Fruit fly (Drosophila melanogaster): ENCODE results near the gene Arp8.

The Arp8 gene

DNA sequence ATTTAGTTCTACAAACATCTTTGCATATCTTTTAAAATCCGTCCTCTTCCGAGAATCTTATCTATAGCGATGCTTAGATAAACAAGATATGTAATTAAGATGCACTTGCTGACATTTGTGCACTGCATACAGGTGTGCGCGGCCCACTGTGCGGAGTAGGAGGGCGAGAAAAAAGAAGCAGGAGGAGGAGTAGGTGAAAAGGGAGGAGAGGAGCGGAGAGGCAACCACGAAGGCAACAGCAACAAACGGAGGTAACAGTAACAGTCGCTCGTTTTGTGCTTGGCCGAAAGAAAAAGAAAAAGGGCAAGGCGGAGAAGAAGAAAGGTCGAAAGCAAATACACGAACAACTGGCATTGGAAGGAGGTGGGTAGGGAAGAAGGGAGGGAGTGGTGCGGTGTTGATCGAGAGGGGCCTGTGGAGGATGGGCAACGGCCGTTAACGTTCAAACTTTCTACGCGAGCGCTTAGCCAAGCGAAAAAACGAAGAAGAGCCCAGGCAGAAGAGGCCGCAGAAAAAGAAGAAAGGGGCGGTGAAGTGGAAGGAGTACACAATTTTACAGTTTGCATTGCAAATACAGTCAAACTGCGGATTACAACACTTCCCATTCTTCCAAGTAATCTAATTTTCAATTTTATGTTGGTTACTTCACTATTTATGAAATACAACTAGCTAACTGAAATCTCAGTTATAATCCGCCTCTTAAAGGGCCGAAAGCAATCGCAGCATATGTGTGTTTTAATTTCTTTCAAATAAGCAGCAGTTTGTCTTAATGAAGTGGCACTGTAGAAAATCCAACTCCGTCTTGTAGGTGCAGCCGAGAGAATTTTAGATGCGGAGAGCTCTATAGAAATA lies 28.2 kb downstream of the Arp8 start:
- TF ChIP-seq fd96Ca (GFP tag; IDR thresholded peaks at IDR 0.05) (no peak), CG10348 (GFP tag; IDR thresholded peaks at IDR 0.05) (no peak), CG4496 (GFP tag; IDR thresholded peaks at IDR 0.05) (no peak), CG14655 (GFP tag; optimal IDR thresholded peaks at IDR 0.05) (peak; percentile 59), CG8301 (tag; optimal IDR thresholded peaks at IDR 0.05) (peak; percentile 46)

DNA sequence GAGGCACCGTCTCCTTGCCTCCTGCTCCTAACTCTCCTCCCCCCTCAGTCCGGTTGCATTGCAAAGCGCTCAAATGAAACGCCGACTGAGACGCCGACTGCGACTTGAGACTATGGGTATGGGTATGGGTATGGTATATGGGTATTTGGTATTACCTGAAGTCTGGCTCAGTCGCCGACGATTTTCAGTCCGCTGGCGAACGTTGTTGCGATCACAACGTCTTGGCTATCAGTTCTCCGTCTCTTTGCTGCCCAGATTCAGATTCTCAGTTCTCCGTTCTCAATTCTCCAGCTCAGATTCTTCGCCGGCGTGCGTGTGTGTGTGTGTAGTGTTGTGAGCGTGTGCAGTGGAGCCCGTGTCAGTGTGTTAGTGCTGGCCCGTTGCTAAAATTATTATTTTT lies 30.0 kb downstream of the Arp8 start, which contains the start of gene CG6398:
Gene CG6398, plus strand, starts transcription at position 185 of the 400 bp plus-strand sequence.
- TF ChIP-seq gl (tag; optimal IDR thresholded peaks at IDR 0.05): no peak
- no peak for TF ChIP-seq Pif1A (GFP tag; optimal IDR thresholded peaks at IDR 0.05)
- peak; percentile 44; the same call in 1 of the 3 replicates for TF ChIP-seq CG4496 (GFP tag; IDR thresholded peaks at IDR 0.05)
- TF ChIP-seq rn (GFP tag; IDR thresholded peaks at IDR 0.05): no peak
- no peak for TF ChIP-seq CG34367 (tag; optimal IDR thresholded peaks at IDR 0.05)
- TF ChIP-seq CG17806 (tag; optimal IDR thresholded peaks at IDR 0.05): no peak
- peak; percentile 36 for TF ChIP-seq EcR (GFP tag; optimal IDR thresholded peaks at IDR 0.05)
- no peak for TF ChIP-seq CG8301 (tag; optimal IDR thresholded peaks at IDR 0.05)
- no peak for TF ChIP-seq CG32121 (GFP tag; IDR thresholded peaks at IDR 0.05)
- TF ChIP-seq D1 (tag; optimal IDR thresholded peaks at IDR 0.05): no peak
- peak; percentile 37; the same call in 1 of the 2 replicates for TF ChIP-seq Ets98B (GFP tag; IDR thresholded peaks at IDR 0.05)
- TF ChIP-seq CG14655 (GFP tag; optimal IDR thresholded peaks at IDR 0.05): no peak
- TF ChIP-seq CG15710 (tag; optimal IDR thresholded peaks at IDR 0.05): no peak
- no peak for TF ChIP-seq CG12605 (GFP tag; IDR thresholded peaks at IDR 0.05)
- no peak for TF ChIP-seq CG9948 (tag; optimal IDR thresholded peaks at IDR 0.05)
- no peak for TF ChIP-seq fd96Ca (GFP tag; IDR thresholded peaks at IDR 0.05)
- no peak for TF ChIP-seq CG10348 (GFP tag; IDR thresholded peaks at IDR 0.05)
- TF ChIP-seq Pif1B (GFP tag; optimal IDR thresholded peaks at IDR 0.05): no peak
- TF ChIP-seq CG8159 (tag; optimal IDR thresholded peaks at IDR 0.05): no peak
- no peak for TF ChIP-seq Snoo (tag; optimal IDR thresholded peaks at IDR 0.05)
- TF ChIP-seq CG13204 (GFP tag; optimal IDR thresholded peaks at IDR 0.05): peak; percentile 64

DNA sequence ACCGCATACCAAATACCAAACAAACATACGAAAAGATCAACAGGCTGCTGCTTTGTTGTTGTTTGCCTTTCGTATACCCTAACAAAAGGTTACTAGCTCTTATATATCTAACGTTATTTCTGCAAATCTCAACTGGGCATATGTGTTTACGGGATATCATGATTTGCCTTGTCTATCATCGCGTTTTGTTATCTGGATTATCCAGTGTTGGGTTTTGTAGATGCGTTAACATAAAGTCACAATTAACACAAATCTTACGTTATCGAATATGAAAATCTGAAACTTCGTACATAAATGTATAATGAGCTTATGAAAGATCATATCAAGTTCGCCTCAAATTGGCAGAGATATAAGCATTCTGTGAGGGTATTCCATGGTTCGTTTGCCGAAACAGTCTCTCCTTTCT lies 30.4 kb downstream of the Arp8 start:
- TF ChIP-seq CG13204 (GFP tag; optimal IDR thresholded peaks at IDR 0.05) (no peak), rn (GFP tag; IDR thresholded peaks at IDR 0.05) (no peak), Pif1A (GFP tag; optimal IDR thresholded peaks at IDR 0.05) (peak; percentile 40), CG34367 (tag; optimal IDR thresholded peaks at IDR 0.05) (peak; percentile 32), CG15710 (tag; optimal IDR thresholded peaks at IDR 0.05) (peak; percentile 54), D1 (tag; optimal IDR thresholded peaks at IDR 0.05) (no peak), fd96Ca (GFP tag; IDR thresholded peaks at IDR 0.05) (no peak), CG10348 (GFP tag; IDR thresholded peaks at IDR 0.05) (no peak), CG9948 (tag; optimal IDR thresholded peaks at IDR 0.05) (peak; percentile 53), Snoo (tag; optimal IDR thresholded peaks at IDR 0.05) (peak; percentile 11), CG12605 (GFP tag; IDR thresholded peaks at IDR 0.05) (no peak), CG4496 (GFP tag; IDR thresholded peaks at IDR 0.05) (no peak), EcR (GFP tag; optimal IDR thresholded peaks at IDR 0.05) (no peak), gl (tag; optimal IDR thresholded peaks at IDR 0.05) (no peak), Pif1B (GFP tag; optimal IDR thresholded peaks at IDR 0.05) (peak; percentile 58), CG32121 (GFP tag; IDR thresholded peaks at IDR 0.05) (no peak), CG8301 (tag; optimal IDR thresholded peaks at IDR 0.05) (peak; percentile 52), CG17806 (tag; optimal IDR thresholded peaks at IDR 0.05) (peak; percentile 9), CG14655 (GFP tag; optimal IDR thresholded peaks at IDR 0.05) (peak; percentile 65), Ets98B (GFP tag; IDR thresholded peaks at IDR 0.05) (no peak), CG8159 (tag; optimal IDR thresholded peaks at IDR 0.05) (peak; percentile 69)

- peak; percentile 61 for TF ChIP-seq CG17806 (tag; optimal IDR thresholded peaks at IDR 0.05)
- peak; percentile 77 for TF ChIP-seq CG8301 (tag; optimal IDR thresholded peaks at IDR 0.05)
- 0 out of 2 replicates have a peak, but pooled peaks have one; percentile 8 for TF ChIP-seq CG12605 (GFP tag; IDR thresholded peaks at IDR 0.05)
- TF ChIP-seq CG32121 (GFP tag; IDR thresholded peaks at IDR 0.05): peak; percentile 48
- TF ChIP-seq gl (tag; optimal IDR thresholded peaks at IDR 0.05): no peak
- no peak for TF ChIP-seq CG13204 (GFP tag; optimal IDR thresholded peaks at IDR 0.05)
- TF ChIP-seq EcR (GFP tag; optimal IDR thresholded peaks at IDR 0.05): no peak
- peak; percentile 19 for TF ChIP-seq Pif1B (GFP tag; optimal IDR thresholded peaks at IDR 0.05)
- TF ChIP-seq Snoo (tag; optimal IDR thresholded peaks at IDR 0.05): peak; percentile 4
- peak; percentile 5; the same call in 1 of the 2 replicates for TF ChIP-seq Ets98B (GFP tag; IDR thresholded peaks at IDR 0.05)
- TF ChIP-seq CG10348 (GFP tag; IDR thresholded peaks at IDR 0.05): peak; percentile 29; the same call in 1 of the 2 replicates
- TF ChIP-seq CG14655 (GFP tag; optimal IDR thresholded peaks at IDR 0.05): peak; percentile 53
- TF ChIP-seq CG8159 (tag; optimal IDR thresholded peaks at IDR 0.05): peak; percentile 78
- no peak; the same call in 2 of the 3 replicates for TF ChIP-seq fd96Ca (GFP tag; IDR thresholded peaks at IDR 0.05)
- TF ChIP-seq CG15710 (tag; optimal IDR thresholded peaks at IDR 0.05): peak; percentile 63
- TF ChIP-seq CG34367 (tag; optimal IDR thresholded peaks at IDR 0.05): peak; percentile 57
- peak; percentile 65 for TF ChIP-seq CG9948 (tag; optimal IDR thresholded peaks at IDR 0.05)
- TF ChIP-seq D1 (tag; optimal IDR thresholded peaks at IDR 0.05): peak; percentile 70
- peak; percentile 65 for TF ChIP-seq CG4496 (GFP tag; IDR thresholded peaks at IDR 0.05)
- TF ChIP-seq Pif1A (GFP tag; optimal IDR thresholded peaks at IDR 0.05): peak; percentile 34
- 0 out of 2 replicates have a peak, but pooled peaks have one; percentile 22 for TF ChIP-seq rn (GFP tag; IDR thresholded peaks at IDR 0.05)
These were observed 31.3 kb downstream of the Arp8 start for dm6 chrX:17829083-17829997.

Measured in whole organism, pupa.